Fruit fly (Drosophila melanogaster): ENCODE data around the gene CG17264.

CG17264 gene

dm6 chr2L:3012780-3013179 is 5.5 kb upstream of the CG17264 start:
- TF ChIP-seq ey (GFP tag; optimal IDR thresholded peaks at IDR 0.05) (peak; percentile 21), Myc (optimal IDR thresholded peaks at IDR 0.05) (no peak), HLH106 (tag; optimal IDR thresholded peaks at IDR 0.05) (peak; percentile 16), jim (GFP tag; optimal IDR thresholded peaks at IDR 0.05) (no peak), lola (GFP tag; optimal IDR thresholded peaks at IDR 0.05) (no peak), Abd-B (GFP tag; optimal IDR thresholded peaks at IDR 0.05) (no peak), dsf (GFP tag; optimal IDR thresholded peaks at IDR 0.05; ENCODE audit: borderline replicate concordance) (no peak), psq (GFP tag; optimal IDR thresholded peaks at IDR 0.05) (no peak), dmrt93B (GFP tag; optimal IDR thresholded peaks at IDR 0.05) (no peak), N (GFP tag; optimal IDR thresholded peaks at IDR 0.05) (no peak), Dfd (GFP tag; optimal IDR thresholded peaks at IDR 0.05) (no peak), fru (GFP tag; optimal IDR thresholded peaks at IDR 0.05) (no peak), sv (GFP tag; optimal IDR thresholded peaks at IDR 0.05) (peak; percentile 30), Hr83 (GFP tag; optimal IDR thresholded peaks at IDR 0.05; ENCODE audit: poor library complexity, severe bottlenecking) (no peak), Hr78 (GFP tag; optimal IDR thresholded peaks at IDR 0.05) (no peak), Dif (GFP tag; optimal IDR thresholded peaks at IDR 0.05; ENCODE audit: partially characterized antibody) (no peak), GATAd (GFP tag; optimal IDR thresholded peaks at IDR 0.05) (no peak), brk (GFP tag; optimal IDR thresholded peaks at IDR 0.05) (no peak), CrebA (GFP tag; optimal IDR thresholded peaks at IDR 0.05; ENCODE audit: borderline replicate concordance) (no peak), rgr (GFP tag; optimal IDR thresholded peaks at IDR 0.05) (peak; percentile 41), h (GFP tag; optimal IDR thresholded peaks at IDR 0.05) (peak; percentile 49), foxo (GFP tag; optimal IDR thresholded peaks at IDR 0.05) (peak in 1 of 2 experiments; percentile 40), Jra (GFP tag; optimal IDR thresholded peaks at IDR 0.05) (no peak), dl (GFP tag; optimal IDR thresholded peaks at IDR 0.05; ENCODE audit: insufficient read depth in 1 of 2, partially characterized antibody in 2 of 2) (no peak), Vsx2 (GFP tag; optimal IDR thresholded peaks at IDR 0.05; ENCODE audit: partially characterized antibody) (no peak), CG32264 (GFP tag; optimal IDR thresholded peaks at IDR 0.05) (no peak), Rel (GFP tag; optimal IDR thresholded peaks at IDR 0.05) (no peak), Rel (tag; optimal IDR thresholded peaks at IDR 0.05) (no peak), Mio (GFP tag; optimal IDR thresholded peaks at IDR 0.05) (no peak), Sp1 (GFP tag; optimal IDR thresholded peaks at IDR 0.05) (no peak), pan (optimal IDR thresholded peaks at IDR 0.05) (no peak), sage (GFP tag; optimal IDR thresholded peaks at IDR 0.05) (no peak), CG9705 (GFP tag; optimal IDR thresholded peaks at IDR 0.05) (no peak), Hnf4 (GFP tag; optimal IDR thresholded peaks at IDR 0.05) (no peak), usp (GFP tag; optimal IDR thresholded peaks at IDR 0.05) (no peak), OdsH (GFP tag; optimal IDR thresholded peaks at IDR 0.05) (peak; percentile 22), woc (GFP tag; optimal IDR thresholded peaks at IDR 0.05) (no peak), br (GFP tag; optimal IDR thresholded peaks at IDR 0.05) (peak; percentile 20), tai (GFP tag; optimal IDR thresholded peaks at IDR 0.05) (no peak)

dm6 chr2L:3022986-3023385 is 4.7 kb downstream of the CG17264 start, which contains the start of the genes alpha4GT1 and Prp40:
Gene alpha4GT1, minus strand, starts transcription at chr2L:3023141.
Gene Prp40, plus strand, starts transcription at chr2L:3023226.
- TF ChIP-seq CrebA (GFP tag; optimal IDR thresholded peaks at IDR 0.05; ENCODE audit: borderline replicate concordance) = no peak
- no peak for TF ChIP-seq pan (optimal IDR thresholded peaks at IDR 0.05)
- TF ChIP-seq Dif (GFP tag; optimal IDR thresholded peaks at IDR 0.05; ENCODE audit: partially characterized antibody) = no peak
- TF ChIP-seq lola (GFP tag; optimal IDR thresholded peaks at IDR 0.05) = no peak
- TF ChIP-seq jim (GFP tag; optimal IDR thresholded peaks at IDR 0.05) = no peak
- TF ChIP-seq Rel (GFP tag; optimal IDR thresholded peaks at IDR 0.05) = no peak
- peak; percentile 52 for TF ChIP-seq Rel (tag; optimal IDR thresholded peaks at IDR 0.05)
- TF ChIP-seq CG9705 (GFP tag; optimal IDR thresholded peaks at IDR 0.05) = no peak
- TF ChIP-seq Myc (optimal IDR thresholded peaks at IDR 0.05) = peak; percentile 22

dm6 chr2L:3029012-3029411 is 10.7 kb downstream of the CG17264 start, which contains the start of the genes Sf3b2 and CG17219:
Gene Sf3b2, minus strand, starts transcription at chr2L:3029168.
Gene CG17219, plus strand, starts transcription at chr2L:3029253.
- TF ChIP-seq CG9705 (GFP tag; optimal IDR thresholded peaks at IDR 0.05) (no peak), GATAd (GFP tag; optimal IDR thresholded peaks at IDR 0.05) (no peak), Rel (GFP tag; optimal IDR thresholded peaks at IDR 0.05) (no peak), Rel (tag; optimal IDR thresholded peaks at IDR 0.05) (peak; percentile 21), sage (GFP tag; optimal IDR thresholded peaks at IDR 0.05) (no peak), Myc (optimal IDR thresholded peaks at IDR 0.05) (peak; percentile 35), jim (GFP tag; optimal IDR thresholded peaks at IDR 0.05) (no peak), h (GFP tag; optimal IDR thresholded peaks at IDR 0.05) (no peak), ey (GFP tag; optimal IDR thresholded peaks at IDR 0.05) (no peak), foxo (GFP tag; optimal IDR thresholded peaks at IDR 0.05) (no peak), Hr83 (GFP tag; optimal IDR thresholded peaks at IDR 0.05; ENCODE audit: poor library complexity, severe bottlenecking) (peak; percentile 49), CG32264 (GFP tag; optimal IDR thresholded peaks at IDR 0.05) (no peak), rgr (GFP tag; optimal IDR thresholded peaks at IDR 0.05) (no peak), Dif (GFP tag; optimal IDR thresholded peaks at IDR 0.05; ENCODE audit: partially characterized antibody) (no peak), dmrt93B (GFP tag; optimal IDR thresholded peaks at IDR 0.05) (no peak), tai (GFP tag; optimal IDR thresholded peaks at IDR 0.05) (no peak)

All from whole organism, wandering third instar larva.